Fruit fly (Drosophila melanogaster) whole organism, adult: ENCODE measurements around the gene Cpr65Ay.

ENCODE experiments used
- CG11617 ChIP-seq: fragments of 200-800 bp; sonication (Bioruptor generic); optimal IDR thresholded peaks from 2 replicates; lab custom pipeline; 2017; ENCODE audit warnings: mild to moderate bottlenecking, missing biosample characterization, missing genetic modification reagents, missing genetic modification characterization
- CG12768 ChIP-seq: fragments of 200-800 bp; sonication (Bioruptor generic); optimal IDR thresholded peaks from 2 replicates; lab custom pipeline; 2017; ENCODE audit warnings: missing biosample characterization, missing genetic modification characterization, mild to moderate bottlenecking, moderate library complexity, missing genetic modification reagents
- CG14711 ChIP-seq: fragments of 200-800 bp; sonication (Bioruptor generic); optimal IDR thresholded peaks from 2 replicates; lab custom pipeline; 2018; ENCODE audit warnings: missing biosample characterization, mild to moderate bottlenecking, missing genetic modification characterization, moderate library complexity
- CG1620 ChIP-seq: fragments of 200-800 bp; sonication (Bioruptor generic); optimal IDR thresholded peaks from 2 replicates; lab custom pipeline; 2016; ENCODE audit warnings: missing biosample characterization, missing genetic modification characterization
- CG33017 ChIP-seq: fragments of 200-800 bp; sonication (Bioruptor generic); optimal IDR thresholded peaks from 2 replicates; lab custom pipeline; 2018; ENCODE audit warnings: missing biosample characterization, mild to moderate bottlenecking, missing genetic modification characterization, moderate library complexity
- CG7045 ChIP-seq: fragments of 200-800 bp; sonication (Bioruptor generic); optimal IDR thresholded peaks from 2 replicates; lab custom pipeline; 2017; ENCODE audit warnings: missing biosample characterization, mild to moderate bottlenecking, missing genetic modification characterization
- Clk ChIP-seq: fragments of 200-800 bp; sonication (Bioruptor generic); optimal IDR thresholded peaks from 2 replicates; lab custom pipeline; 2017; ENCODE audit warnings: missing biosample characterization, missing genetic modification characterization
- Hr96 ChIP-seq: fragments of 200-800 bp; sonication (Bioruptor generic); optimal IDR thresholded peaks from 2 replicates; lab custom pipeline; 2016; ENCODE audit warnings: missing biosample characterization, missing genetic modification characterization
- Mnt ChIP-seq: fragments of 200-800 bp; sonication (Bioruptor generic); optimal IDR thresholded peaks from 2 replicates; lab custom pipeline; 2016; ENCODE audit warnings: missing biosample characterization, mild to moderate bottlenecking, missing genetic modification characterization
- cic ChIP-seq: fragments of 200-800 bp; sonication (Bioruptor generic); optimal IDR thresholded peaks from 2 replicates; lab custom pipeline; 2017; ENCODE audit warnings: missing biosample characterization, mild to moderate bottlenecking, missing genetic modification characterization, moderate library complexity
- kay ChIP-seq: fragments of 200-800 bp; sonication (Bioruptor generic); peaks from one replicate; lab custom pipeline; 2016; ENCODE audit warnings: missing biosample characterization, missing genetic modification characterization, borderline replicate concordance
- ovo ChIP-seq: fragments of 200-800 bp; sonication (Bioruptor generic); optimal IDR thresholded peaks from 2 replicates; lab custom pipeline; 2016; ENCODE audit warnings: missing biosample characterization, missing genetic modification characterization
- pad ChIP-seq: fragments of 200-800 bp; sonication (Bioruptor generic); optimal IDR thresholded peaks from 3 replicates; lab custom pipeline; 2017; ENCODE audit warnings: missing biosample characterization, missing genetic modification characterization, mild to moderate bottlenecking, moderate library complexity, missing genetic modification reagents
- toe ChIP-seq: fragments of 200-800 bp; sonication (Bioruptor generic); optimal IDR thresholded peaks from 2 replicates; lab custom pipeline; 2016; ENCODE audit warnings: missing biosample characterization, missing genetic modification characterization

dm6 chr3L:6161997-6162396 is 3.6 kb upstream of the Cpr65Ay start:
- TF ChIP-seq CG11617 (GFP tag; lab: Kevin White, UChicago), result no peak
- TF ChIP-seq Hr96 (GFP tag; lab: Kevin White, UChicago), result no peak
- TF ChIP-seq kay (GFP tag; lab: Kevin White, UChicago), result no peak
- TF ChIP-seq CG14711, result no peak
- TF ChIP-seq pad (GFP tag; lab: Kevin White, UChicago), result no peak
- no peak for TF ChIP-seq ovo (GFP tag; lab: Kevin White, UChicago)
- TF ChIP-seq CG1620 (GFP tag; lab: Kevin White, UChicago), result no peak
- TF ChIP-seq CG7045 (GFP tag; lab: Kevin White, UChicago), result no peak
- no peak for TF ChIP-seq cic (GFP tag; lab: Kevin White, UChicago)
- TF ChIP-seq CG12768, result no peak
- TF ChIP-seq toe (GFP tag; lab: Kevin White, UChicago), result no peak
- TF ChIP-seq Mnt (GFP tag; lab: Kevin White, UChicago), result no peak
- no peak for TF ChIP-seq CG33017 (tag; lab: Kevin White, UChicago)
- TF ChIP-seq Clk (GFP tag; lab: Kevin White, UChicago), result no peak
